Worm (Caenorhabditis elegans): ENCODE results near the gene col-138.

- no peak for TF ChIP-seq cog-1 (tag; optimal IDR thresholded peaks at IDR 0.05)
- TF ChIP-seq med-1 (GFP tag; optimal IDR thresholded peaks at IDR 0.05; ENCODE audit: insufficient read depth): no peak
- TF ChIP-seq T22C8.4 (GFP tag; IDR thresholded peaks at IDR 0.05): no peak
- no peak for TF ChIP-seq flt-1 (GFP tag; IDR thresholded peaks at IDR 0.05)
- no peak for TF ChIP-seq ref-1 (GFP tag; conservative IDR thresholded peaks at IDR 0.05)
- TF ChIP-seq klf-2 (GFP tag; conservative IDR thresholded peaks at IDR 0.05): no peak
Measured at ce11 chrIV:17209309-17209708, 25.8 kb upstream of the col-138 start.

Data from whole organism, midembryonic.